Fruit fly (Drosophila melanogaster): Measurements from ENCODE around the gene Jasper.

Jasper gene

dm6 chr3R:30061154-30061482 is 8.8 kb downstream of the Jasper start (continued):
- TF ChIP-seq YL-1 (GFP tag; optimal IDR thresholded peaks at IDR 0.05) (no peak), CG8765 (GFP tag; IDR thresholded peaks at IDR 0.05) (no peak; the same call in 1 of the 2 replicates), CG12391 (tag; optimal IDR thresholded peaks at IDR 0.05) (peak; percentile 80), lilli (GFP tag; optimal IDR thresholded peaks at IDR 0.05) (peak; percentile 45), HLHmδ (GFP tag; optimal IDR thresholded peaks at IDR 0.05) (no peak), abd-A (tag; optimal IDR thresholded peaks at IDR 0.05) (peak; percentile 60), CHES-1-like (GFP tag; optimal IDR thresholded peaks at IDR 0.05) (peak; percentile 43), her (GFP tag; optimal IDR thresholded peaks at IDR 0.05) (peak; percentile 78), CG15011 (GFP tag; optimal IDR thresholded peaks at IDR 0.05) (peak; percentile 68), CG18599 (GFP tag; optimal IDR thresholded peaks at IDR 0.05) (peak; percentile 89), Taf1 (GFP tag; IDR thresholded peaks at IDR 0.05) (0 out of 2 replicates have a peak, but pooled peaks have one; percentile 17), sob (GFP tag; IDR thresholded peaks at IDR 0.05) (peak; percentile 88), eyg (GFP tag; optimal IDR thresholded peaks at IDR 0.05) (peak; percentile 69), CG6689 (GFP tag; IDR thresholded peaks at IDR 0.05) (peak; percentile 90), Jarid2 (GFP tag; optimal IDR thresholded peaks at IDR 0.05) (peak; percentile 71), Ada2b (GFP tag; IDR thresholded peaks at IDR 0.05) (peak; percentile 93), maf-S (GFP tag; optimal IDR thresholded peaks at IDR 0.05) (peak; percentile 68), CG13123 (GFP tag; optimal IDR thresholded peaks at IDR 0.05) (peak; percentile 17), CG8281 (tag; optimal IDR thresholded peaks at IDR 0.05) (peak; percentile 67), Dip3 (GFP tag; optimal IDR thresholded peaks at IDR 0.05) (peak; percentile 62), jigr1 (GFP tag; IDR thresholded peaks at IDR 0.05) (peak; percentile 75), CG4617 (GFP tag; optimal IDR thresholded peaks at IDR 0.05; ENCODE audit: borderline replicate concordance) (peak; percentile 24), mld (GFP tag; IDR thresholded peaks at IDR 0.05; ENCODE audit: partially characterized antibody) (no peak), CG30020 (tag; optimal IDR thresholded peaks at IDR 0.05) (peak; percentile 60), CG12104 (GFP tag; optimal IDR thresholded peaks at IDR 0.05) (peak; percentile 81), Optix (GFP tag; IDR thresholded peaks at IDR 0.05) (peak; percentile 85), emc (GFP tag; optimal IDR thresholded peaks at IDR 0.05) (peak; percentile 79), CG6254 (GFP tag; optimal IDR thresholded peaks at IDR 0.05) (peak; percentile 86), bsh (GFP tag; optimal IDR thresholded peaks at IDR 0.05) (peak; percentile 34 to 85), CG10543 (GFP tag; optimal IDR thresholded peaks at IDR 0.05) (peak; percentile 59), wdn (GFP tag; IDR thresholded peaks at IDR 0.05) (peak; percentile 73; the same call in 1 of the 2 replicates), CG9932 (GFP tag; IDR thresholded peaks at IDR 0.05) (peak; percentile 68), CG2120 (GFP tag; optimal IDR thresholded peaks at IDR 0.05) (peak; percentile 48), CG1024 (GFP tag; IDR thresholded peaks at IDR 0.05) (peak; percentile 93), CG10321 (GFP tag; IDR thresholded peaks at IDR 0.05) (peak; percentile 58; the same call in 1 of the 2 replicates), Opbp (GFP tag; IDR thresholded peaks at IDR 0.05; ENCODE audit: partially characterized antibody) (no peak), CG8388 (GFP tag; optimal IDR thresholded peaks at IDR 0.05) (peak; percentile 91), fru (optimal IDR thresholded peaks at IDR 0.05) (no peak), CG6791 (GFP tag; IDR thresholded peaks at IDR 0.05; ENCODE audit: partially characterized antibody) (no peak), ase (GFP tag; IDR thresholded peaks at IDR 0.05) (peak; percentile 91), CG2875 (GFP tag; optimal IDR thresholded peaks at IDR 0.05) (peak; percentile 82), repo (GFP tag; optimal IDR thresholded peaks at IDR 0.05) (peak; percentile 82), pho (GFP tag; optimal IDR thresholded peaks at IDR 0.05) (peak; percentile 46), ERR (GFP tag; optimal IDR thresholded peaks at IDR 0.05) (peak; percentile 77), Ptx1 (GFP tag; IDR thresholded peaks at IDR 0.05) (peak; percentile 94), CG34422 (GFP tag; IDR thresholded peaks at IDR 0.05) (peak; percentile 95), CG10267 (tag; optimal IDR thresholded peaks at IDR 0.05) (peak; percentile 87), Antp (GFP tag; optimal IDR thresholded peaks at IDR 0.05) (peak; percentile 88), CG18011 (GFP tag; optimal IDR thresholded peaks at IDR 0.05) (no peak), Sox100B (GFP tag; optimal IDR thresholded peaks at IDR 0.05) (peak; percentile 91), toy (GFP tag; IDR thresholded peaks at IDR 0.05) (0 out of 2 replicates have a peak, but pooled peaks have one; percentile 36)
